Comparison of ENCODE assay signal across 1 fruit fly cellular context in the genomic region with DNA sequence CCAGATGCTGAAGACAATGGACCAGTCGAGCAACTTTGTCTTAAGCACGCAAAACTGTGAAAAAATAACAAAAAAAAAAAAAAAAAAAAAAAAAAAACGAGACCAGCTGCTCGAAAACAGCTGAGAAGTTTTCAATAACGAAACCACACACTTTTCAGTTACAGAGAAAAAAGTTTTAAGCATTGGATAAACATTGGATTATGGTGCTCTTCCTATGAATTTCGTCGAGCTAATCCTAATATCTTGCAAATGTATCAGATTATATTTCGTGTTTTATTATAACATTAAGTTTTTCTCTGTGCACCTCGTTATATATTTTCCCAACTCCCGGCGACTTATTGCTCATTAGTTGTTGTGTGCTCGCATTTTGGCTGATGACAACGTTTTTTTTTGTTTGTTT.
TF ChIP-seq lines count a peak whose summit lies in the region.

No protein-coding gene starts in this region.

TF ChIP-seq in whole organism, embryonic, 481 proteins besides CTCF, POLR2A, EP300 and RAD21 (continued from another document):
- TF ChIP-seq Sox102F (GFP tag; optimal IDR thresholded peaks at IDR 0.05; lab: Kevin White, UChicago) (peak; percentile 66), CG3838 (GFP tag; optimal IDR thresholded peaks at IDR 0.05; lab: Kevin White, UChicago) (no peak), CG10462 (GFP tag; optimal IDR thresholded peaks at IDR 0.05; lab: Kevin White, UChicago) (no peak), Myb (GFP tag; optimal IDR thresholded peaks at IDR 0.05; lab: Kevin White, UChicago) (peak; percentile 40), NFAT (GFP tag; IDR thresholded peaks at IDR 0.05; lab: Robert Waterston, UW) (peak; percentile 51; the same call in 1 of the 2 replicates), lola (GFP tag; optimal IDR thresholded peaks at IDR 0.05; lab: Kevin White, UChicago) (no peak), maf-S (GFP tag; optimal IDR thresholded peaks at IDR 0.05; lab: Kevin White, UChicago) (no peak), Dp (GFP tag; optimal IDR thresholded peaks at IDR 0.05; lab: Kevin White, UChicago) (no peak), pros (GFP tag; optimal IDR thresholded peaks at IDR 0.05; lab: Kevin White, UChicago) (no peak), B-H1 (GFP tag; IDR thresholded peaks at IDR 0.05; lab: Robert Waterston, UW) (peak; percentile 30; the same call in 2 of the 3 replicates), onecut (GFP tag; IDR thresholded peaks at IDR 0.05; lab: Robert Waterston, UW) (peak; percentile 23), Eip74EF (GFP tag; optimal IDR thresholded peaks at IDR 0.05; lab: Kevin White, UChicago) (no peak), CG5953 (GFP tag; IDR thresholded peaks at IDR 0.05; lab: Robert Waterston, UW) (no peak), Ada2b (GFP tag; IDR thresholded peaks at IDR 0.05; lab: Robert Waterston, UW) (peak; percentile 68), CG4820 (GFP tag; optimal IDR thresholded peaks at IDR 0.05; lab: Kevin White, UChicago) (peak; percentile 32), CG7271 (tag; optimal IDR thresholded peaks at IDR 0.05; lab: Kevin White, UChicago) (no peak), Adf1 (GFP tag; IDR thresholded peaks at IDR 0.05; lab: Robert Waterston, UW) (no peak), ci (GFP tag; IDR thresholded peaks at IDR 0.05; lab: Robert Waterston, UW) (peak; percentile 79), Xrp1 (GFP tag; IDR thresholded peaks at IDR 0.05; lab: Robert Waterston, UW) (peak; percentile 67; the same call in 1 of the 2 replicates), CG1832 (GFP tag; optimal IDR thresholded peaks at IDR 0.05; lab: Kevin White, UChicago) (no peak)
